Fruit fly (Drosophila melanogaster) whole organism, prepupa: Measurements from ENCODE around the gene Spec2.

Experiments used
- Blimp-1 ChIP-seq: fragments of 200-800 bp; sonication (Bioruptor generic); optimal IDR thresholded peaks from 3 replicates; lab custom pipeline; 2017; ENCODE audit warnings: missing biosample characterization, missing genetic modification characterization, mild to moderate bottlenecking, moderate library complexity, missing genetic modification reagents
- CG10631 ChIP-seq: fragments of 200-800 bp; sonication (Bioruptor generic); optimal IDR thresholded peaks from 2 replicates; lab custom pipeline; 2016; ENCODE audit warnings: missing biosample characterization, missing genetic modification characterization
- CG10669 ChIP-seq: fragments of 200-800 bp; sonication (Bioruptor generic); optimal IDR thresholded peaks from 3 replicates; lab custom pipeline; 2018; ENCODE audit warnings: missing biosample characterization, mild to moderate bottlenecking, missing genetic modification characterization, moderate library complexity
- CG11294 ChIP-seq: fragments of 200-800 bp; sonication (Bioruptor generic); IDR thresholded peaks from 2 replicates; pipeline ENCODE4 v1.3.6; 2022; ENCODE audit warnings: missing biosample characterization, missing genetic modification characterization
- CG11762 ChIP-seq: fragments of 200-800 bp; sonication (Bioruptor generic); optimal IDR thresholded peaks from 3 replicates; lab custom pipeline; 2016; ENCODE audit warnings: missing biosample characterization, missing genetic modification characterization; ENCODE audit not compliant: insufficient read depth
- CG11902 ChIP-seq: fragments of 200-800 bp; sonication (Bioruptor generic); optimal IDR thresholded peaks from 3 replicates; lab custom pipeline; 2016; ENCODE audit warnings: missing biosample characterization, missing genetic modification characterization
- CG15336 ChIP-seq: fragments of 200-800 bp; sonication (Bioruptor generic); IDR thresholded peaks from 2 replicates; pipeline ENCODE4 v1.3.6; 2022; ENCODE audit warnings: missing biosample characterization, missing genetic modification characterization
- CG1621 ChIP-seq: fragments of 200-800 bp; sonication (Bioruptor generic); optimal IDR thresholded peaks from 3 replicates; lab custom pipeline; 2018; ENCODE audit warnings: missing biosample characterization, mild to moderate bottlenecking, missing genetic modification characterization
- CG16779 ChIP-seq: fragments of 200-800 bp; sonication (Bioruptor generic); optimal IDR thresholded peaks from 3 replicates; lab custom pipeline; 2017; ENCODE audit warnings: missing biosample characterization, mild to moderate bottlenecking, missing genetic modification characterization
- CG3032 ChIP-seq: fragments of 200-800 bp; optimal IDR thresholded peaks from 2 replicates; lab custom pipeline; 2019; ENCODE audit warnings: missing biosample characterization, mild to moderate bottlenecking, missing genetic modification characterization, moderate library complexity
- CG3919 ChIP-seq: fragments of 200-800 bp; sonication (Bioruptor generic); optimal IDR thresholded peaks from 3 replicates; lab custom pipeline; 2016; ENCODE audit warnings: missing biosample characterization, missing genetic modification characterization
- CG4318 ChIP-seq: fragments of 200-800 bp; sonication (Bioruptor generic); optimal IDR thresholded peaks from 3 replicates; lab custom pipeline; 2017; ENCODE audit warnings: missing biosample characterization, mild to moderate bottlenecking, missing genetic modification characterization
- CG6276 ChIP-seq: fragments of 200-800 bp; sonication (Bioruptor generic); optimal IDR thresholded peaks from 2 replicates; lab custom pipeline; 2017; ENCODE audit warnings: missing biosample characterization, mild to moderate bottlenecking, missing genetic modification characterization
- CG6792 ChIP-seq: fragments of 200-800 bp; sonication (Bioruptor generic); optimal IDR thresholded peaks from 3 replicates; lab custom pipeline; 2016; ENCODE audit warnings: missing biosample characterization, missing genetic modification characterization
- CG6808 ChIP-seq: fragments of 200-800 bp; sonication (Bioruptor generic); optimal IDR thresholded peaks from 3 replicates; lab custom pipeline; 2017; ENCODE audit warnings: missing biosample characterization, missing genetic modification characterization, mild to moderate bottlenecking, moderate library complexity, missing genetic modification reagents
- CG6854 ChIP-seq: fragments of 200-800 bp; sonication (Bioruptor generic); optimal IDR thresholded peaks from 2 replicates; lab custom pipeline; 2017; ENCODE audit warnings: missing biosample characterization, mild to moderate bottlenecking, missing genetic modification characterization
- CG8119 ChIP-seq: fragments of 200-800 bp; sonication (Bioruptor generic); IDR thresholded peaks from 3 replicates; pipeline ENCODE4 v1.3.6; 2022; ENCODE audit warnings: missing biosample characterization, missing genetic modification characterization
- CG8319 ChIP-seq: fragments of 200-800 bp; sonication (Bioruptor generic); optimal IDR thresholded peaks from 3 replicates; lab custom pipeline; 2016; ENCODE audit warnings: missing biosample characterization, missing genetic modification characterization
- CG8632 ChIP-seq: fragments of 200-800 bp; sonication (Bioruptor generic); optimal IDR thresholded peaks from 3 replicates; lab custom pipeline; 2016; ENCODE audit warnings: missing biosample characterization, missing genetic modification characterization
- CG9139 ChIP-seq: fragments of 200-800 bp; sonication (Bioruptor generic); optimal IDR thresholded peaks from 3 replicates; lab custom pipeline; 2017; ENCODE audit warnings: missing biosample characterization, mild to moderate bottlenecking, missing genetic modification characterization
- Eip75B ChIP-seq: fragments of 200-800 bp; sonication (Bioruptor generic); optimal IDR thresholded peaks from 3 replicates; lab custom pipeline; 2016; ENCODE audit warnings: missing biosample characterization, missing genetic modification characterization
- Eip78C ChIP-seq: fragments of 200-800 bp; sonication (Bioruptor generic); peaks from one replicate; lab custom pipeline; 2016; ENCODE audit warnings: missing biosample characterization, missing genetic modification characterization
- Eip93F ChIP-seq: fragments of 200-800 bp; sonication (Bioruptor generic); optimal IDR thresholded peaks from 2 replicates; lab custom pipeline; 2016; ENCODE audit warnings: missing biosample characterization, mild to moderate bottlenecking, missing genetic modification characterization
- Ets96B ChIP-seq: fragments of 200-800 bp; optimal IDR thresholded peaks from 2 replicates; lab custom pipeline; 2019; ENCODE audit warnings: missing biosample characterization, mild to moderate bottlenecking, missing genetic modification characterization, moderate library complexity
- Gug ChIP-seq: fragments of 200-800 bp; sonication (Bioruptor generic); IDR thresholded peaks from 2 replicates; pipeline ENCODE4 v1.3.6; 2022; ENCODE audit warnings: missing biosample characterization, missing genetic modification characterization
- Hr38 ChIP-seq: sonication (Bioruptor generic); optimal IDR thresholded peaks from 2 replicates; lab custom pipeline; 2016; ENCODE audit warnings: missing biosample characterization, missing genetic modification characterization
- Hr39 ChIP-seq: fragments of 200-800 bp; sonication (Bioruptor generic); optimal IDR thresholded peaks from 2 replicates; lab custom pipeline; 2016; ENCODE audit warnings: missing biosample characterization, missing genetic modification characterization
- Hr4 ChIP-seq: fragments of 200-800 bp; sonication (Bioruptor generic); optimal IDR thresholded peaks from 3 replicates; lab custom pipeline; 2016; ENCODE audit warnings: missing biosample characterization, missing genetic modification characterization
- Lpt ChIP-seq: fragments of 200-800 bp; sonication (Bioruptor generic); optimal IDR thresholded peaks from 3 replicates; lab custom pipeline; 2016; ENCODE audit warnings: missing biosample characterization, missing genetic modification characterization
- Met ChIP-seq: fragments of 200-800 bp; sonication (Bioruptor generic); optimal IDR thresholded peaks from 3 replicates; lab custom pipeline; 2016; ENCODE audit warnings: missing biosample characterization, missing genetic modification characterization
- OdsH ChIP-seq: fragments of 200-800 bp; sonication (Bioruptor generic); optimal IDR thresholded peaks from 3 replicates; lab custom pipeline; 2016; ENCODE audit warnings: missing biosample characterization, missing genetic modification characterization
- Smox ChIP-seq: fragments of 200-800 bp; sonication (Bioruptor generic); optimal IDR thresholded peaks from 3 replicates; lab custom pipeline; 2016; ENCODE audit warnings: missing biosample characterization, missing genetic modification characterization
- Sox14 ChIP-seq: fragments of 200-800 bp; sonication (Bioruptor generic); optimal IDR thresholded peaks from 3 replicates; lab custom pipeline; 2016; ENCODE audit warnings: missing biosample characterization, missing genetic modification characterization
- Sox15 ChIP-seq: fragments of 200-800 bp; sonication (Bioruptor generic); optimal IDR thresholded peaks from 3 replicates; lab custom pipeline; 2016; ENCODE audit warnings: missing biosample characterization, missing genetic modification characterization
- achi ChIP-seq: fragments of 200-800 bp; sonication (Bioruptor generic); optimal IDR thresholded peaks from 3 replicates; lab custom pipeline; 2016; ENCODE audit warnings: missing biosample characterization, missing genetic modification characterization
- acj6 ChIP-seq: fragments of 200-800 bp; sonication (Bioruptor generic); optimal IDR thresholded peaks from 3 replicates; lab custom pipeline; 2016; ENCODE audit warnings: missing biosample characterization, missing genetic modification characterization
- dsx ChIP-seq: fragments of 200-800 bp; optimal IDR thresholded peaks from 3 replicates; lab custom pipeline; 2019; ENCODE audit warnings: missing biosample characterization, mild to moderate bottlenecking, missing genetic modification characterization, moderate library complexity; ENCODE audit not compliant: poor library complexity, severe bottlenecking
- eg ChIP-seq: fragments of 200-800 bp; sonication (Bioruptor generic); IDR thresholded peaks from 3 replicates; pipeline ENCODE4 v1.3.6; 2022; ENCODE audit warnings: missing biosample characterization, missing genetic modification characterization
- esn ChIP-seq: fragments of 200-800 bp; sonication (Bioruptor generic); optimal IDR thresholded peaks from 2 replicates; lab custom pipeline; 2016; ENCODE audit warnings: missing biosample characterization, mild to moderate bottlenecking, missing genetic modification characterization, moderate library complexity
- fd85E ChIP-seq: fragments of 200-800 bp; sonication (Bioruptor generic); optimal IDR thresholded peaks from 3 replicates; lab custom pipeline; 2016; ENCODE audit warnings: missing biosample characterization, missing genetic modification characterization
- net ChIP-seq: fragments of 200-800 bp; sonication (Bioruptor generic); optimal IDR thresholded peaks from 3 replicates; lab custom pipeline; 2016; ENCODE audit warnings: missing biosample characterization, missing genetic modification characterization
- pdm3 ChIP-seq: fragments of 200-800 bp; sonication (Bioruptor generic); optimal IDR thresholded peaks from 3 replicates; lab custom pipeline; 2016; ENCODE audit warnings: missing biosample characterization, missing genetic modification characterization
- salr ChIP-seq, 2 experiments: fragments of 200-800 bp; sonication (Bioruptor generic); optimal IDR thresholded peaks; 3 replicates each; lab custom pipeline; 2016 to 2018; ENCODE audit warnings: missing biosample characterization in 2 of 2, missing genetic modification characterization in 2 of 2, mild to moderate bottlenecking in 1 of 2
- spab ChIP-seq: fragments of 200-800 bp; sonication (Bioruptor generic); optimal IDR thresholded peaks from 2 replicates; lab custom pipeline; 2017; ENCODE audit warnings: missing biosample characterization, mild to moderate bottlenecking, missing genetic modification characterization, missing genetic modification reagents
- ss ChIP-seq, 2 experiments: fragments of 200-800 bp; sonication (Bioruptor generic); optimal IDR thresholded peaks; 2 replicates in 1 of 2; 3 replicates in 1 of 2; lab custom pipeline; 2017 to 2018; ENCODE audit warnings: mild to moderate bottlenecking in 2 of 2, missing biosample characterization in 2 of 2, missing genetic modification characterization in 2 of 2, moderate library complexity in 1 of 2
- svp ChIP-seq: fragments of 200-800 bp; sonication (Bioruptor generic); peaks from one replicate; lab custom pipeline; 2016; ENCODE audit warnings: missing biosample characterization, missing genetic modification characterization
- vri ChIP-seq: fragments of 200-800 bp; sonication (Bioruptor generic); optimal IDR thresholded peaks from 3 replicates; lab custom pipeline; 2016; ENCODE audit warnings: missing biosample characterization, mild to moderate bottlenecking, missing genetic modification characterization

The Spec2 gene

dm6 chr3R:5624115-5624878 is at the start of gene Spec2, which contains the start of the genes Dph4 and RpL13A (continued):
- TF ChIP-seq CG16779 (tag; lab: Kevin White, UChicago) (peak; percentile 67), Met (GFP tag; lab: Kevin White, UChicago) (peak; percentile 89), Hr38 (no peak), CG8119 (no peak), ss (GFP tag; optimal IDR thresholded peaks at IDR 0.05; lab: Kevin White, UChicago) (peak; percentile 54 to 90), CG6792 (GFP tag; lab: Kevin White, UChicago) (peak; percentile 72), Gug (no peak), CG4318 (GFP tag; lab: Kevin White, UChicago) (no peak), dsx (GFP tag; lab: Kevin White, UChicago) (peak; percentile 38)

dm6 chr3R:5672658-5673217 is 48.8 kb upstream of the Spec2 start:
- TF ChIP-seq Met (GFP tag; lab: Kevin White, UChicago) (no peak), CG11762 (GFP tag; lab: Kevin White, UChicago) (no peak), CG10631 (GFP tag; lab: Kevin White, UChicago) (no peak), CG6808 (GFP tag; lab: Kevin White, UChicago) (no peak), CG11294 (no peak), CG6854 (no peak), Gug (no peak), net (peak; percentile 47), Smox (GFP tag; lab: Kevin White, UChicago) (no peak), acj6 (GFP tag; lab: Kevin White, UChicago) (no peak), CG1621 (tag; lab: Kevin White, UChicago) (no peak), CG6792 (GFP tag; lab: Kevin White, UChicago) (no peak), CG8632 (GFP tag; lab: Kevin White, UChicago) (peak; percentile 20), Ets96B (tag; lab: Kevin White, UChicago) (no peak), achi (no peak), Blimp-1 (GFP tag; lab: Kevin White, UChicago) (no peak), Lpt (GFP tag; lab: Kevin White, UChicago) (no peak), CG3919 (GFP tag; lab: Kevin White, UChicago) (no peak), esn (no peak), fd85E (peak; percentile 35), Sox15 (GFP tag; lab: Kevin White, UChicago) (no peak), Eip93F (GFP tag; lab: Kevin White, UChicago) (peak; percentile 13), CG4318 (GFP tag; lab: Kevin White, UChicago) (no peak), Hr38 (no peak), CG10669 (GFP tag; lab: Kevin White, UChicago) (no peak), OdsH (GFP tag; lab: Kevin White, UChicago) (no peak), CG9139 (GFP tag; lab: Kevin White, UChicago) (no peak), salr (GFP tag; optimal IDR thresholded peaks at IDR 0.05; lab: Kevin White, UChicago) (no peak), pdm3 (GFP tag; lab: Kevin White, UChicago) (no peak), Sox14 (GFP tag; lab: Kevin White, UChicago) (peak; percentile 52), CG11902 (GFP tag; lab: Kevin White, UChicago) (no peak), CG16779 (tag; lab: Kevin White, UChicago) (peak; percentile 70), CG15336 (GFP tag; lab: Robert Waterston, UW) (peak; percentile 42; the same call in 1 of the 2 replicates), Eip78C (GFP tag; lab: Kevin White, UChicago) (peak; percentile 88), CG6276 (GFP tag; lab: Kevin White, UChicago) (peak; percentile 44), CG3032 (no peak), ss (GFP tag; optimal IDR thresholded peaks at IDR 0.05; lab: Kevin White, UChicago) (no peak), spab (GFP tag; lab: Kevin White, UChicago) (no peak), svp (GFP tag; lab: Kevin White, UChicago) (no peak), vri (no peak), eg (GFP tag; lab: Robert Waterston, UW) (peak; percentile 43; the same call in 1 of the 3 replicates), Hr39 (no peak), CG8319 (no peak), Eip75B (GFP tag; lab: Kevin White, UChicago) (peak; percentile 19), Hr4 (no peak)
